Fruit fly (Drosophila melanogaster): Measurements from ENCODE around the gene smp-30.

smp-30 gene

dm6 chr3R:14696949-14697513, 54.0 kb downstream of the smp-30 start, which contains the start of gene Meltrin (continued):
- TF ChIP-seq Max (GFP tag; optimal IDR thresholded peaks at IDR 0.05) (peak; percentile 50), sqz (GFP tag; optimal IDR thresholded peaks at IDR 0.05) (peak; percentile 59), CG8359 (GFP tag; optimal IDR thresholded peaks at IDR 0.05; ENCODE audit: borderline replicate concordance) (no peak), CG2875 (GFP tag; optimal IDR thresholded peaks at IDR 0.05) (peak; percentile 37), gsb-n (tag; optimal IDR thresholded peaks at IDR 0.05) (peak; percentile 41), ERR (GFP tag; optimal IDR thresholded peaks at IDR 0.05) (peak; percentile 69), Trl (optimal IDR thresholded peaks at IDR 0.05) (peak; percentile 66 to 90), Trl (GFP tag; optimal IDR thresholded peaks at IDR 0.05) (peak; percentile 57), fu2 (GFP tag; optimal IDR thresholded peaks at IDR 0.05) (no peak), Awh (GFP tag; IDR thresholded peaks at IDR 0.05) (no peak), cad (GFP tag; optimal IDR thresholded peaks at IDR 0.05) (no peak), CG1832 (GFP tag; optimal IDR thresholded peaks at IDR 0.05) (peak; percentile 72), pho (GFP tag; optimal IDR thresholded peaks at IDR 0.05) (peak; percentile 46), CG33213 (GFP tag; optimal IDR thresholded peaks at IDR 0.05) (peak; percentile 76), CG2199 (GFP tag; IDR thresholded peaks at IDR 0.05) (no peak), CG10267 (tag; optimal IDR thresholded peaks at IDR 0.05) (peak; percentile 71), kay (GFP tag; optimal IDR thresholded peaks at IDR 0.05) (peak; percentile 17), CG8290 (GFP tag; optimal IDR thresholded peaks at IDR 0.05) (peak; percentile 79), CG8290 (tag; optimal IDR thresholded peaks at IDR 0.05) (peak; percentile 60 to 91), CG12744 (GFP tag; optimal IDR thresholded peaks at IDR 0.05) (peak; percentile 13), Side (GFP tag; optimal IDR thresholded peaks at IDR 0.05) (peak; percentile 52), maf-S (GFP tag; optimal IDR thresholded peaks at IDR 0.05) (no peak), tll (GFP tag; optimal IDR thresholded peaks at IDR 0.05) (peak in 1 of 2 experiments; percentile 32), CG11398 (GFP tag; optimal IDR thresholded peaks at IDR 0.05) (peak; percentile 71), CrebB (tag; optimal IDR thresholded peaks at IDR 0.05) (peak; percentile 83), esg (GFP tag; conservative IDR thresholded peaks at IDR 0.05) (no peak), CG10274 (GFP tag; optimal IDR thresholded peaks at IDR 0.05) (no peak), HLHmδ (GFP tag; optimal IDR thresholded peaks at IDR 0.05) (peak; percentile 93), CG33557 (GFP tag; optimal IDR thresholded peaks at IDR 0.05) (peak; percentile 54), CG13287 (GFP tag; IDR thresholded peaks at IDR 0.05; ENCODE audit: partially characterized antibody) (no peak), CG14050 (GFP tag; IDR thresholded peaks at IDR 0.05) (no peak), Antp (GFP tag; optimal IDR thresholded peaks at IDR 0.05) (peak; percentile 19), klu (GFP tag; IDR thresholded peaks at IDR 0.05) (no peak), fd64A (GFP tag; optimal IDR thresholded peaks at IDR 0.05) (no peak), Asciz (GFP tag; optimal IDR thresholded peaks at IDR 0.05) (peak; percentile 17), Hand (GFP tag; optimal IDR thresholded peaks at IDR 0.05) (peak; percentile 68), Jarid2 (GFP tag; optimal IDR thresholded peaks at IDR 0.05) (peak; percentile 100), Hr78 (GFP tag; optimal IDR thresholded peaks at IDR 0.05) (peak in 1 of 2 experiments; percentile 50), NfI (GFP tag; optimal IDR thresholded peaks at IDR 0.05) (peak; percentile 56), CG11456 (GFP tag; IDR thresholded peaks at IDR 0.05) (no peak), CG11560 (tag; IDR thresholded peaks at IDR 0.05) (no peak), dm (GFP tag; optimal IDR thresholded peaks at IDR 0.05) (peak; percentile 34), ab (GFP tag; optimal IDR thresholded peaks at IDR 0.05) (peak; percentile 17), lab (GFP tag; optimal IDR thresholded peaks at IDR 0.05) (peak; percentile 83), HHEX (GFP tag; optimal IDR thresholded peaks at IDR 0.05) (peak; percentile 27), Atf3 (GFP tag; optimal IDR thresholded peaks at IDR 0.05) (peak; percentile 27), CG17359 (tag; optimal IDR thresholded peaks at IDR 0.05) (peak; percentile 53), az2 (GFP tag; optimal IDR thresholded peaks at IDR 0.05) (peak; percentile 32), CG4282 (GFP tag; optimal IDR thresholded peaks at IDR 0.05) (peak; percentile 38), gt (GFP tag; IDR thresholded peaks at IDR 0.05) (no peak)

Measured in whole organism, embryonic.